Fruit fly (Drosophila melanogaster) whole organism, wandering third instar larva: ENCODE data around the gene a5.

Source experiments
- Dfd ChIP-seq: fragments of >200 bp; optimal IDR thresholded peaks from 2 replicates; lab custom pipeline; 2017; ENCODE audit warnings: missing biosample characterization, missing genetic modification characterization
- Dif ChIP-seq: fragments of 200-275, 200-300 bp; sonication (Bioruptor generic); optimal IDR thresholded peaks from 2 replicates; lab custom pipeline; 2018; ENCODE audit warnings: missing biosample characterization, missing genetic modification characterization; ENCODE audit not compliant: partially characterized antibody
- Hr78 ChIP-seq: fragments of >200 bp; optimal IDR thresholded peaks from 2 replicates; lab custom pipeline; 2017; ENCODE audit warnings: missing biosample characterization, missing genetic modification characterization
- Jra ChIP-seq: sonication (Bioruptor generic); optimal IDR thresholded peaks from 2 replicates; lab custom pipeline; 2016; ENCODE audit warnings: missing biosample characterization, missing genetic modification characterization
- Myc ChIP-seq: fragments of >200 bp; optimal IDR thresholded peaks from 2 replicates; lab custom pipeline; 2017
- Sp1 ChIP-seq: fragments of 200-800 bp; sonication (Bioruptor generic); optimal IDR thresholded peaks from 3 replicates; lab custom pipeline; 2019; ENCODE audit warnings: missing biosample characterization, mild to moderate bottlenecking, missing genetic modification characterization, moderate library complexity
- br ChIP-seq: fragments of 200-800 bp; sonication (Bioruptor generic); optimal IDR thresholded peaks from 2 replicates; lab custom pipeline; 2016; ENCODE audit warnings: missing biosample characterization, missing genetic modification characterization
- brk ChIP-seq: fragments of 200-800 bp; sonication (Bioruptor generic); optimal IDR thresholded peaks from 2 replicates; lab custom pipeline; 2016; ENCODE audit warnings: missing biosample characterization, mild to moderate bottlenecking, missing genetic modification characterization
- fru ChIP-seq: fragments of 200-800 bp; sonication (Bioruptor generic); optimal IDR thresholded peaks from 3 replicates; lab custom pipeline; 2016; ENCODE audit warnings: missing biosample characterization, mild to moderate bottlenecking, missing genetic modification characterization
- h ChIP-seq: fragments of 200-800 bp; sonication (Bioruptor generic); optimal IDR thresholded peaks from 3 replicates; lab custom pipeline; 2016; ENCODE audit warnings: missing biosample characterization, mild to moderate bottlenecking, missing genetic modification characterization
- psq ChIP-seq: fragments of 200-800 bp; sonication (Bioruptor generic); optimal IDR thresholded peaks from 3 replicates; lab custom pipeline; 2017; ENCODE audit warnings: missing biosample characterization, mild to moderate bottlenecking, missing genetic modification characterization, moderate library complexity
- rgr ChIP-seq: fragments of 200-800 bp; sonication (Bioruptor generic); optimal IDR thresholded peaks from 3 replicates; lab custom pipeline; 2016; ENCODE audit warnings: missing biosample characterization, mild to moderate bottlenecking, missing genetic modification characterization
- usp ChIP-seq: fragments of >200 bp; optimal IDR thresholded peaks from 2 replicates; lab custom pipeline; 2017; ENCODE audit warnings: missing biosample characterization, missing genetic modification characterization

dm6 chr2L:1328861-1329260 is at the start of gene a5:
- no peak for TF ChIP-seq Dfd (GFP tag; lab: Kevin White, UChicago)
- no peak for TF ChIP-seq rgr (GFP tag; lab: Kevin White, UChicago)
- TF ChIP-seq brk (GFP tag; lab: Kevin White, UChicago): no peak
- TF ChIP-seq Sp1: no peak
- TF ChIP-seq Hr78 (GFP tag; lab: Kevin White, UChicago): no peak
- no peak for TF ChIP-seq fru
- TF ChIP-seq Jra: no peak
- TF ChIP-seq h (GFP tag; lab: Kevin White, UChicago): no peak
- no peak for TF ChIP-seq Dif (GFP tag; lab: Kevin White, UChicago)
- no peak for TF ChIP-seq br
- no peak for TF ChIP-seq usp (GFP tag; lab: Kevin White, UChicago)
- no peak for TF ChIP-seq Myc (lab: Kevin White, UChicago)
- TF ChIP-seq psq: no peak
